Fruit fly (Drosophila melanogaster): Measurements from ENCODE around the gene CG6765.

Gene CG6765

DNA sequence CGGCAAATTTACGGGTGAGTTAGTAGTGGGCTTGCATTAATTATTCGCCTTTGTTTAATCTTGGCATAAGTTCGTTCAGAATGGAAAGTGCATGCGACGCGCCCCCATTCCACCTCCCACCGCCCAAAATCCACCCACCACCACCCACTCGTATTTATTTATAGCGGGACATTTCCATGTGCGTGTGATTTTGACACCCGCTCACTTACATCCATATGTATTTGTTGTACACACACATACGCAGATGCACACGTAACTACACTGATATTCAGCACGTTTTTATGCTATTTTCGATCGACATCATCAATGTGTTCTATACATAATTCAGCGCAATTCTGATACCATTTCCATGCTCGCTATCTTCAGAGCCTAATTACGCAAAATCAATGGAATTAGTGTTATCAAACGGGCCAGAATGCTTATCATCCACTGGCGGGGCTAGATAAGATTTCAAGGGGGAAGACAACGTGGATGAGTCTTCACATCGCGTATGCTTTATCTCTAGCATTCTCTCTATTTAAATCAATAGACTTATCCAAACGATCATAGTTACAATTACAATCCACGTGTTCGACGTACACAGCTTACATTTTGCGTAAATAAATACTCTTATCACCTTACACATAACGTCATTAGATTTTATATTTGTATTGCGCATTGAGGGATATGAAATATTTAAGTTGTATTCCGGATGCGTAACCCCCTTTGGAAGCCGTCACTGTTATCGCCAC lies 13.3 kb downstream of the CG6765 start (continued):
- no peak for TF ChIP-seq Drgx (GFP tag; IDR thresholded peaks at IDR 0.05)
- peak; percentile 46 for TF ChIP-seq scrt (GFP tag; optimal IDR thresholded peaks at IDR 0.05)
- TF ChIP-seq stc (GFP tag; IDR thresholded peaks at IDR 0.05): no peak
- TF ChIP-seq CG15514 (GFP tag; optimal IDR thresholded peaks at IDR 0.05): peak; percentile 24
- no peak for TF ChIP-seq zfh1 (GFP tag; IDR thresholded peaks at IDR 0.05)
- no peak for TF ChIP-seq fd96Cb (tag; optimal IDR thresholded peaks at IDR 0.05)
- TF ChIP-seq Hmr (GFP tag; optimal IDR thresholded peaks at IDR 0.05): peak; percentile 59
- peak; percentile 69 for TF ChIP-seq lilli (GFP tag; optimal IDR thresholded peaks at IDR 0.05)
- 0 out of 2 replicates have a peak, but pooled peaks have one; percentile 25 for TF ChIP-seq ara (GFP tag; IDR thresholded peaks at IDR 0.05)
- TF ChIP-seq sob (GFP tag; IDR thresholded peaks at IDR 0.05): peak; percentile 39; the same call in 1 of the 2 replicates
- no peak for TF ChIP-seq Neu2 (GFP tag; optimal IDR thresholded peaks at IDR 0.05; ENCODE audit: borderline replicate concordance)
- TF ChIP-seq CG3726 (GFP tag; IDR thresholded peaks at IDR 0.05): no peak
- TF ChIP-seq CG12391 (tag; optimal IDR thresholded peaks at IDR 0.05): peak; percentile 33
- no peak for TF ChIP-seq fd64A (GFP tag; optimal IDR thresholded peaks at IDR 0.05)
- TF ChIP-seq chn (GFP tag; optimal IDR thresholded peaks at IDR 0.05): peak; percentile 8
- TF ChIP-seq CG33557 (GFP tag; optimal IDR thresholded peaks at IDR 0.05): no peak
- no peak for TF ChIP-seq CG4707 (GFP tag; optimal IDR thresholded peaks at IDR 0.05)
- no peak for TF ChIP-seq CG2202 (tag; optimal IDR thresholded peaks at IDR 0.05)
- no peak for TF ChIP-seq CG8089 (GFP tag; optimal IDR thresholded peaks at IDR 0.05)
- no peak for TF ChIP-seq ase (GFP tag; IDR thresholded peaks at IDR 0.05)
- TF ChIP-seq pros (GFP tag; optimal IDR thresholded peaks at IDR 0.05): peak; percentile 12
- no peak for TF ChIP-seq gfzf (GFP tag; optimal IDR thresholded peaks at IDR 0.05)
- no peak for TF ChIP-seq Sry-δ (GFP tag; optimal IDR thresholded peaks at IDR 0.05)
- peak; percentile 27 for TF ChIP-seq CG6854 (GFP tag; optimal IDR thresholded peaks at IDR 0.05)
- TF ChIP-seq br (optimal IDR thresholded peaks at IDR 0.05): no peak
- no peak for TF ChIP-seq NFAT (GFP tag; IDR thresholded peaks at IDR 0.05)
- TF ChIP-seq CG11398 (GFP tag; optimal IDR thresholded peaks at IDR 0.05): no peak
- TF ChIP-seq ham (GFP tag; IDR thresholded peaks at IDR 0.05): no peak
- peak; percentile 66 for TF ChIP-seq CG10543 (GFP tag; optimal IDR thresholded peaks at IDR 0.05)
- peak; percentile 80 for TF ChIP-seq CG2120 (GFP tag; optimal IDR thresholded peaks at IDR 0.05)
- no peak for TF ChIP-seq Bgb (GFP tag; IDR thresholded peaks at IDR 0.05; ENCODE audit: partially characterized antibody)
- no peak; the same call in 1 of the 2 replicates for TF ChIP-seq Xrp1 (GFP tag; IDR thresholded peaks at IDR 0.05)
- TF ChIP-seq croc (GFP tag; conservative IDR thresholded peaks at IDR 0.05): no peak
- no peak for TF ChIP-seq Lpt (GFP tag; optimal IDR thresholded peaks at IDR 0.05)
- 0 out of 3 replicates have a peak, but pooled peaks have one; percentile 29 for TF ChIP-seq dysf (GFP tag; IDR thresholded peaks at IDR 0.05)
- peak; percentile 58 for TF ChIP-seq CG13296 (GFP tag; optimal IDR thresholded peaks at IDR 0.05)
- TF ChIP-seq CG30431 (GFP tag; optimal IDR thresholded peaks at IDR 0.05): no peak
- TF ChIP-seq CG13894 (tag; optimal IDR thresholded peaks at IDR 0.05): no peak
- no peak for TF ChIP-seq pum (GFP tag; optimal IDR thresholded peaks at IDR 0.05)
- TF ChIP-seq CoRest (tag; optimal IDR thresholded peaks at IDR 0.05): peak; percentile 63
- no peak for TF ChIP-seq klu (GFP tag; IDR thresholded peaks at IDR 0.05)
- TF ChIP-seq p53 (GFP tag; optimal IDR thresholded peaks at IDR 0.05): no peak
- no peak for TF ChIP-seq CG14860 (GFP tag; IDR thresholded peaks at IDR 0.05; ENCODE audit: partially characterized antibody)
- TF ChIP-seq Hey (tag; optimal IDR thresholded peaks at IDR 0.05): no peak
- TF ChIP-seq h (optimal IDR thresholded peaks at IDR 0.05): no peak
- no peak for TF ChIP-seq ewg (GFP tag; optimal IDR thresholded peaks at IDR 0.05)
- no peak for TF ChIP-seq Ptx1 (GFP tag; IDR thresholded peaks at IDR 0.05)
- no peak for TF ChIP-seq CG10959 (GFP tag; IDR thresholded peaks at IDR 0.05)
- TF ChIP-seq odd (GFP tag; optimal IDR thresholded peaks at IDR 0.05): peak; percentile 25
- peak; percentile 97 for TF ChIP-seq grn (GFP tag; optimal IDR thresholded peaks at IDR 0.05)
- no peak for TF ChIP-seq CTCF (GFP tag; optimal IDR thresholded peaks at IDR 0.05)

Measured in whole organism, embryonic.